Fruit fly (Drosophila melanogaster): ENCODE results near the gene CG2694.

Gene CG2694

dm6 chrX:2757400-2757799, 43.5 kb downstream of the CG2694 start (continued):
- TF ChIP-seq pfk (GFP tag; optimal IDR thresholded peaks at IDR 0.05) (no peak), Dp (GFP tag; optimal IDR thresholded peaks at IDR 0.05) (no peak), pan (optimal IDR thresholded peaks at IDR 0.05) (no peak), pan (GFP tag; optimal IDR thresholded peaks at IDR 0.05 in 1 of 2, IDR thresholded peaks at IDR 0.05 in 1 of 2) (no peak), Ravus (GFP tag; IDR thresholded peaks at IDR 0.05) (no peak), Vsx1 (GFP tag; optimal IDR thresholded peaks at IDR 0.05) (no peak), ase (GFP tag; IDR thresholded peaks at IDR 0.05) (no peak), CG14050 (GFP tag; IDR thresholded peaks at IDR 0.05) (no peak), her (GFP tag; optimal IDR thresholded peaks at IDR 0.05) (no peak), abd-A (tag; optimal IDR thresholded peaks at IDR 0.05) (no peak), GATAe (GFP tag; conservative IDR thresholded peaks at IDR 0.05) (no peak), HLH3B (GFP tag; IDR thresholded peaks at IDR 0.05) (peak; percentile 56), Hr78 (GFP tag; optimal IDR thresholded peaks at IDR 0.05) (no peak), Side (GFP tag; optimal IDR thresholded peaks at IDR 0.05) (no peak), Mad (GFP tag; optimal IDR thresholded peaks at IDR 0.05) (no peak), CG8290 (GFP tag; optimal IDR thresholded peaks at IDR 0.05) (no peak), CG8290 (tag; optimal IDR thresholded peaks at IDR 0.05) (peak in 1 of 2 experiments; percentile 44), unpg (GFP tag; optimal IDR thresholded peaks at IDR 0.05) (no peak), CG9797 (GFP tag; optimal IDR thresholded peaks at IDR 0.05) (no peak), CG4404 (GFP tag; IDR thresholded peaks at IDR 0.05) (peak; percentile 8; the same call in 1 of the 2 replicates), nom (GFP tag; optimal IDR thresholded peaks at IDR 0.05) (no peak), Abd-B (GFP tag; optimal IDR thresholded peaks at IDR 0.05) (no peak), CG7271 (tag; optimal IDR thresholded peaks at IDR 0.05) (no peak), CG13296 (GFP tag; optimal IDR thresholded peaks at IDR 0.05) (no peak), CG31388 (GFP tag; optimal IDR thresholded peaks at IDR 0.05) (no peak), Usf (GFP tag; optimal IDR thresholded peaks at IDR 0.05) (no peak), H2.0 (GFP tag; IDR thresholded peaks at IDR 0.05) (no peak), CG1647 (GFP tag; optimal IDR thresholded peaks at IDR 0.05) (no peak), salm (tag; optimal IDR thresholded peaks at IDR 0.05) (no peak), stc (GFP tag; IDR thresholded peaks at IDR 0.05) (peak; percentile 35; the same call in 1 of the 2 replicates), CG17359 (tag; optimal IDR thresholded peaks at IDR 0.05) (peak; percentile 39), exex (tag; optimal IDR thresholded peaks at IDR 0.05) (no peak), br (optimal IDR thresholded peaks at IDR 0.05) (no peak), zf30C (GFP tag; optimal IDR thresholded peaks at IDR 0.05) (no peak), crc (GFP tag; optimal IDR thresholded peaks at IDR 0.05) (no peak), CG10565 (GFP tag; optimal IDR thresholded peaks at IDR 0.05) (no peak), CG3163 (GFP tag; optimal IDR thresholded peaks at IDR 0.05) (no peak), crol (GFP tag; IDR thresholded peaks at IDR 0.05) (no peak), fru (optimal IDR thresholded peaks at IDR 0.05) (no peak), Ets97D (GFP tag; optimal IDR thresholded peaks at IDR 0.05) (no peak), Jarid2 (GFP tag; optimal IDR thresholded peaks at IDR 0.05) (no peak), z (GFP tag; IDR thresholded peaks at IDR 0.05) (no peak), CG10209 (GFP tag; optimal IDR thresholded peaks at IDR 0.05) (no peak), scrt (GFP tag; optimal IDR thresholded peaks at IDR 0.05) (no peak), CG10147 (GFP tag; optimal IDR thresholded peaks at IDR 0.05) (no peak), ssp (GFP tag; IDR thresholded peaks at IDR 0.05) (peak; percentile 23; the same call in 1 of the 2 replicates), cg (GFP tag; optimal IDR thresholded peaks at IDR 0.05) (no peak), Eip74EF (GFP tag; optimal IDR thresholded peaks at IDR 0.05) (no peak), ato (GFP tag; IDR thresholded peaks at IDR 0.05; ENCODE audit: partially characterized antibody) (no peak), unc-4 (GFP tag; IDR thresholded peaks at IDR 0.05; ENCODE audit: partially characterized antibody) (no peak), tgo (GFP tag; IDR thresholded peaks at IDR 0.05) (peak; percentile 21; the same call in 1 of the 3 replicates), Hey (tag; optimal IDR thresholded peaks at IDR 0.05) (no peak)
